Worm (Caenorhabditis elegans): Measurements from ENCODE around the gene rcan-1.
A peak's percentile ranks its signal among the peaks of the same experiment; 100 is the strongest.

Gene rcan-1

ce11 chrIII:5680141-5680540 lies 3.8 kb downstream of the rcan-1 start, which contains the start of gene pst-2:
pst-2 (plus strand) TSS chrIII:5680433.
- TF ChIP-seq ztf-4 (tag; optimal IDR thresholded peaks at IDR 0.05), result no peak
- no peak for TF ChIP-seq lin-11 (tag; optimal IDR thresholded peaks at IDR 0.05)
- no peak for TF ChIP-seq unc-55 (GFP tag; optimal IDR thresholded peaks at IDR 0.05)
- TF ChIP-seq nhr-237 (tag; optimal IDR thresholded peaks at IDR 0.05), result no peak
- TF ChIP-seq sem-4 (tag; optimal IDR thresholded peaks at IDR 0.05), result no peak
- TF ChIP-seq C34F6.9 (tag; optimal IDR thresholded peaks at IDR 0.05), result no peak
- TF ChIP-seq lsy-2 (tag; optimal IDR thresholded peaks at IDR 0.05), result no peak
- TF ChIP-seq snpc-4 (tag; optimal IDR thresholded peaks at IDR 0.05), result no peak
- TF ChIP-seq zag-1 (tag; optimal IDR thresholded peaks at IDR 0.05), result no peak
- TF ChIP-seq nhr-129 (tag; optimal IDR thresholded peaks at IDR 0.05), result no peak
- no peak for TF ChIP-seq fos-1 (tag; optimal IDR thresholded peaks at IDR 0.05)
- TF ChIP-seq nhr-77 (tag; optimal IDR thresholded peaks at IDR 0.05), result no peak

- TF ChIP-seq zag-1 (tag; optimal IDR thresholded peaks at IDR 0.05) (peak; percentile 97), gmeb-1 (tag; optimal IDR thresholded peaks at IDR 0.05) (peak; percentile 99), alr-1 (tag; optimal IDR thresholded peaks at IDR 0.05) (no peak), mbf-1 (tag; optimal IDR thresholded peaks at IDR 0.05) (no peak), nhr-21 (tag; optimal IDR thresholded peaks at IDR 0.05) (peak; percentile 99), nhr-10 (tag; optimal IDR thresholded peaks at IDR 0.05) (peak; percentile 90), lin-11 (tag; optimal IDR thresholded peaks at IDR 0.05) (peak; percentile 98), elt-1 (tag; optimal IDR thresholded peaks at IDR 0.05) (no peak), nhr-129 (tag; optimal IDR thresholded peaks at IDR 0.05) (peak; percentile 99), unc-62 (GFP tag; optimal IDR thresholded peaks at IDR 0.05) (peak; percentile 84), ztf-11 (tag; optimal IDR thresholded peaks at IDR 0.05) (peak; percentile 45), egl-27 (tag; optimal IDR thresholded peaks at IDR 0.05) (peak; percentile 99), ceh-16 (tag; optimal IDR thresholded peaks at IDR 0.05) (peak; percentile 94), Y55F3AM.14 (GFP tag; optimal IDR thresholded peaks at IDR 0.05) (peak; percentile 85), F13H6.1 (tag; optimal IDR thresholded peaks at IDR 0.05) (peak; percentile 98), ztf-4 (tag; optimal IDR thresholded peaks at IDR 0.05) (peak; percentile 98), nhr-12 (tag; optimal IDR thresholded peaks at IDR 0.05) (peak; percentile 69), nhr-11 (tag; optimal IDR thresholded peaks at IDR 0.05) (peak; percentile 73), ZK546.5 (tag; optimal IDR thresholded peaks at IDR 0.05) (peak; percentile 91), nhr-25 (tag; optimal IDR thresholded peaks at IDR 0.05) (peak; percentile 99), unc-39 (tag; optimal IDR thresholded peaks at IDR 0.05) (peak; percentile 62), blmp-1 (tag; optimal IDR thresholded peaks at IDR 0.05; ENCODE audit: insufficient read depth) (peak; percentile 94), unc-55 (GFP tag; optimal IDR thresholded peaks at IDR 0.05) (peak; percentile 100), lin-39 (tag; optimal IDR thresholded peaks at IDR 0.05) (peak; percentile 85), lsy-2 (tag; optimal IDR thresholded peaks at IDR 0.05) (peak; percentile 94 to 98), mab-5 (tag; optimal IDR thresholded peaks at IDR 0.05) (peak; percentile 97), aly-2 (tag; optimal IDR thresholded peaks at IDR 0.05) (no peak), peb-1 (tag; optimal IDR thresholded peaks at IDR 0.05) (no peak), nhr-6 (tag; optimal IDR thresholded peaks at IDR 0.05) (peak; percentile 98), ama-1 (optimal IDR thresholded peaks at IDR 0.05) (peak; percentile 88), sma-3 (GFP tag; optimal IDR thresholded peaks at IDR 0.05) (peak; percentile 99), ztf-1 (GFP tag; conservative IDR thresholded peaks at IDR 0.05) (no peak), dmd-4 (tag; optimal IDR thresholded peaks at IDR 0.05) (peak; percentile 79), R02D3.7 (tag; optimal IDR thresholded peaks at IDR 0.05) (peak; percentile 98), skn-1 (tag; optimal IDR thresholded peaks at IDR 0.05) (peak; percentile 85), sem-4 (tag; optimal IDR thresholded peaks at IDR 0.05) (peak; percentile 99), crh-2 (tag; optimal IDR thresholded peaks at IDR 0.05) (peak; percentile 99), lin-13 (GFP tag; optimal IDR thresholded peaks at IDR 0.05) (peak; percentile 98), fos-1 (tag; optimal IDR thresholded peaks at IDR 0.05) (peak; percentile 99), nhr-77 (tag; optimal IDR thresholded peaks at IDR 0.05) (peak; percentile 94), mdl-1 (tag; optimal IDR thresholded peaks at IDR 0.05) (peak; percentile 80 to 94), ceh-82 (tag; optimal IDR thresholded peaks at IDR 0.05) (peak; percentile 96), sma-9 (GFP tag; optimal IDR thresholded peaks at IDR 0.05) (peak; percentile 99), sma-9 (tag; optimal IDR thresholded peaks at IDR 0.05) (no peak), elt-3 (tag; optimal IDR thresholded peaks at IDR 0.05) (no peak), C34F6.9 (tag; optimal IDR thresholded peaks at IDR 0.05) (peak; percentile 99), snpc-4 (tag; optimal IDR thresholded peaks at IDR 0.05) (peak; percentile 94), nhr-237 (tag; optimal IDR thresholded peaks at IDR 0.05) (peak; percentile 84), nhr-23 (tag; optimal IDR thresholded peaks at IDR 0.05) (no peak)
These were observed 5.0 kb downstream of the rcan-1 start, which contains the start of the genes ska-3 and rps-12 for ce11 chrIII:5678935-5679334. ska-3 (minus strand) TSS chrIII:5679005. rps-12 (plus strand) TSS chrIII:5679298.

Data from whole organism, L2 larva.